Fruit fly (Drosophila melanogaster) whole organism, wandering third instar larva: ENCODE results near the gene CG46522.
"Not testable (repeated sequence)": the region's sequence is repeated elsewhere in the genome, so short reads cannot be mapped to it uniquely, and the experiment has no call there.

Source experiments
- Abd-B ChIP-seq: fragments of >200 bp; optimal IDR thresholded peaks from 2 replicates; lab custom pipeline; 2017; ENCODE audit warnings: missing biosample characterization, missing genetic modification characterization
- CG32264 ChIP-seq: fragments of 200-800 bp; sonication (Bioruptor generic); optimal IDR thresholded peaks from 2 replicates; lab custom pipeline; 2016; ENCODE audit warnings: missing biosample characterization, missing genetic modification characterization
- HLH106 ChIP-seq: fragments of 200-800 bp; optimal IDR thresholded peaks from 3 replicates; lab custom pipeline; 2019; ENCODE audit warnings: missing biosample characterization, mild to moderate bottlenecking, missing genetic modification characterization, moderate library complexity
- Hnf4 ChIP-seq: fragments of 200-800 bp; sonication (Bioruptor generic); optimal IDR thresholded peaks from 2 replicates; lab custom pipeline; 2016; ENCODE audit warnings: missing biosample characterization, mild to moderate bottlenecking, missing genetic modification characterization
- Hr83 ChIP-seq: fragments of 200-300 bp; sonication (Bioruptor generic); optimal IDR thresholded peaks from 2 replicates; lab custom pipeline; 2016; ENCODE audit warnings: missing biosample characterization, mild to moderate bottlenecking, missing genetic modification characterization, moderate library complexity; ENCODE audit not compliant: poor library complexity, severe bottlenecking
- N ChIP-seq: fragments of >200 bp; optimal IDR thresholded peaks from 2 replicates; lab custom pipeline; 2018; ENCODE audit warnings: missing biosample characterization, missing external identifiers, missing genetic modification characterization
- OdsH ChIP-seq: fragments of 200-800 bp; sonication (Bioruptor generic); optimal IDR thresholded peaks from 2 replicates; lab custom pipeline; 2016; ENCODE audit warnings: missing biosample characterization, mild to moderate bottlenecking, missing genetic modification characterization
- Rel ChIP-seq, 2 experiments: fragments of 200-800 bp; sonication (Bioruptor generic) in 1 of 2; optimal IDR thresholded peaks; 2 replicates in 1 of 2; 3 replicates in 1 of 2; lab custom pipeline; 2016 to 2019; ENCODE audit warnings: mild to moderate bottlenecking in 2 of 2, missing biosample characterization in 2 of 2, missing genetic modification characterization in 2 of 2, moderate library complexity in 1 of 2
- Vsx2 ChIP-seq: fragments of 200-300, 225-300 bp; sonication (Bioruptor generic); optimal IDR thresholded peaks from 2 replicates; lab custom pipeline; 2018; ENCODE audit warnings: missing biosample characterization, missing genetic modification characterization; ENCODE audit not compliant: partially characterized antibody
- br ChIP-seq: fragments of 200-800 bp; sonication (Bioruptor generic); optimal IDR thresholded peaks from 2 replicates; lab custom pipeline; 2016; ENCODE audit warnings: missing biosample characterization, missing genetic modification characterization
- brk ChIP-seq: fragments of 200-800 bp; sonication (Bioruptor generic); optimal IDR thresholded peaks from 2 replicates; lab custom pipeline; 2016; ENCODE audit warnings: missing biosample characterization, mild to moderate bottlenecking, missing genetic modification characterization
- dl ChIP-seq, 2 experiments: fragments of 175-275, 200-275 bp in 1 of 2; fragments of 200-275 bp in 1 of 2; sonication (Bioruptor generic); optimal IDR thresholded peaks; lab custom pipeline; 2018; ENCODE audit warnings: mild to moderate bottlenecking in 2 of 2, missing biosample characterization in 2 of 2, missing genetic modification characterization in 2 of 2, moderate library complexity in 2 of 2; ENCODE audit not compliant: partially characterized antibody in 2 of 2, insufficient read depth in 1 of 2
- dmrt93B ChIP-seq: fragments of 200-800 bp; sonication (Bioruptor generic); optimal IDR thresholded peaks from 2 replicates; lab custom pipeline; 2018; ENCODE audit warnings: missing biosample characterization, mild to moderate bottlenecking, missing genetic modification characterization
- dsf ChIP-seq: sonication (Bioruptor generic); optimal IDR thresholded peaks from 2 replicates; lab custom pipeline; 2016; ENCODE audit warnings: missing biosample characterization, missing genetic modification characterization, borderline replicate concordance
- ey ChIP-seq: fragments of 200-800 bp; sonication (Bioruptor generic); optimal IDR thresholded peaks from 2 replicates; lab custom pipeline; 2016; ENCODE audit warnings: missing biosample characterization, missing genetic modification characterization
- h ChIP-seq: fragments of 200-800 bp; sonication (Bioruptor generic); optimal IDR thresholded peaks from 3 replicates; lab custom pipeline; 2016; ENCODE audit warnings: missing biosample characterization, mild to moderate bottlenecking, missing genetic modification characterization
- jim ChIP-seq: fragments of 175-275, 200-325 bp; sonication (Bioruptor generic); optimal IDR thresholded peaks from 2 replicates; lab custom pipeline; 2016; ENCODE audit warnings: missing biosample characterization, mild to moderate bottlenecking, missing genetic modification characterization
- lola ChIP-seq: fragments of >200 bp; optimal IDR thresholded peaks from 2 replicates; lab custom pipeline; 2017; ENCODE audit warnings: missing biosample characterization, missing genetic modification characterization
- pan ChIP-seq: fragments of >200 bp; optimal IDR thresholded peaks from 2 replicates; lab custom pipeline; 2017
- psq ChIP-seq: fragments of 200-800 bp; sonication (Bioruptor generic); optimal IDR thresholded peaks from 3 replicates; lab custom pipeline; 2017; ENCODE audit warnings: missing biosample characterization, mild to moderate bottlenecking, missing genetic modification characterization, moderate library complexity
- tai ChIP-seq: sonication (Bioruptor generic); optimal IDR thresholded peaks from 2 replicates; lab custom pipeline; 2016; ENCODE audit warnings: missing biosample characterization, missing genetic modification characterization

The CG46522 gene

DNA sequence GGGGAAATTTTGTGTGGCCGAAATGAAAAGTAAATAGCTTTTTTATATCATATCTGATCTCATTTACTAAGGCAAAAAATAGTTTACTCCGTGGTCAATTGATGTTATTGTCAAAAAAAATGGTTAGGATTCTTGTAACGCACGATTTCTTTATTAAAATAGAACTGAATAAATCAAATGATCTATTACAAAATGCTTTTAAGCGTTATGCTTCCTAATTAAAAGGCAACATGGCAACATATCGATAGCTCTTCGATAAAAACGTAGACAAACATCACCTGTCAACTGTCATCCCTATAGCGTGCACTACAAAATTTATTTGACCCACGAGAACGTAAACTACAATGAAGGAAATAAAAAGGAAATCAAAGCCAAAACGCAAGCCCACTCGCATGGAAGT lies at the start of gene CG46522:
TSS of gene CG46522 (plus strand) at position 301 of the 400 bp plus-strand sequence.
- TF ChIP-seq br (GFP tag; lab: Kevin White, UChicago); N (GFP tag; lab: Kevin White, UChicago); dmrt93B: not testable (repeated sequence)

DNA sequence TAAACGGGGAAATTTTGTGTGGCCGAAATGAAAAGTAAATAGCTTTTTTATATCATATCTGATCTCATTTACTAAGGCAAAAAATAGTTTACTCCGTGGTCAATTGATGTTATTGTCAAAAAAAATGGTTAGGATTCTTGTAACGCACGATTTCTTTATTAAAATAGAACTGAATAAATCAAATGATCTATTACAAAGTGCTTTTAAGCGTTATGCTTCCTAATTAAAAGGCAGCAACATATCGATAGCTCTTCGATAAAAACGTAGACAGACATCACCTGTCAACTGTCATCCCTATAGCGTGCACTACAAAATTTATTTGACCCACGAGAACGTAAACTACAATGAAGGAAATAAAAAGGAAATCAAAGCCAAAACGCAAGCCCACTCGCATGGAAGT lies 49.5 kb upstream of the CG46522 start, which contains the start of gene CG46514:
TSS of gene CG46514 (plus strand) at position 301 of the 400 bp plus-strand sequence.
- not testable (repeated sequence) for TF ChIP-seq Vsx2, psq, br (GFP tag; lab: Kevin White, UChicago)

DNA sequence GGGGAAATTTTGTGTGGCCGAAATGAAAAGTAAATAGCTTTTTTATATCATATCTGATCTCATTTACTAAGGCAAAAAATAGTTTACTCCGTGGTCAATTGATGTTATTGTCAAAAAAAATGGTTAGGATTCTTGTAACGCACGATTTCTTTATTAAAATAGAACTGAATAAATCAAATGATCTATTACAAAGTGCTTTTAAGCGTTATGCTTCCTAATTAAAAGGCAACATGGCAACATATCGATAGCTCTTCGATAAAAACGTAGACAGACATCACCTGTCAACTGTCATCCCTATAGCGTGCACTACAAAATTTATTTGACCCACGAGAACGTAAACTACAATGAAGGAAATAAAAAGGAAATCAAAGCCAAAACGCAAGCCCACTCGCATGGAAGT lies 44.5 kb upstream of the CG46522 start, which contains the start of gene CG46515:
TSS of gene CG46515 (plus strand) at position 301 of the 400 bp plus-strand sequence.
- TF ChIP-seq Abd-B; Hnf4 (GFP tag; lab: Kevin White, UChicago); lola (GFP tag; lab: Kevin White, UChicago): not testable (repeated sequence)

DNA sequence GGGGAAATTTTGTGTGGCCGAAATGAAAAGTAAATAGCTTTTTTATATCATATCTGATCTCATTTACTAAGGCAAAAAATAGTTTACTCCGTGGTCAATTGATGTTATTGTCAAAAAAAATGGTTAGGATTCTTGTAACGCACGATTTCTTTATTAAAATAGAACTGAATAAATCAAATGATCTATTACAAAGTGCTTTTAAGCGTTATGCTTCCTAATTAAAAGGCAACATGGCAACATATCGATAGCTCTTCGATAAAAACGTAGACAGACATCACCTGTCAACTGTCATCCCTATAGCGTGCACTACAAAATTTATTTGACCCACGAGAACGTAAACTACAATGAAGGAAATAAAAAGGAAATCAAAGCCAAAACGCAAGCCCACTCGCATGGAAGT lies 34.4 kb upstream of the CG46522 start, which contains the start of gene CG46516:
TSS of gene CG46516 (plus strand) at position 301 of the 400 bp plus-strand sequence.
- not testable (repeated sequence) for TF ChIP-seq pan (lab: Kevin White, UChicago); brk; dl (GFP tag; optimal IDR thresholded peaks at IDR 0.05; lab: Kevin White, UChicago; ENCODE audit: insufficient read depth in 1 of 2, partially characterized antibody in 2 of 2)

DNA sequence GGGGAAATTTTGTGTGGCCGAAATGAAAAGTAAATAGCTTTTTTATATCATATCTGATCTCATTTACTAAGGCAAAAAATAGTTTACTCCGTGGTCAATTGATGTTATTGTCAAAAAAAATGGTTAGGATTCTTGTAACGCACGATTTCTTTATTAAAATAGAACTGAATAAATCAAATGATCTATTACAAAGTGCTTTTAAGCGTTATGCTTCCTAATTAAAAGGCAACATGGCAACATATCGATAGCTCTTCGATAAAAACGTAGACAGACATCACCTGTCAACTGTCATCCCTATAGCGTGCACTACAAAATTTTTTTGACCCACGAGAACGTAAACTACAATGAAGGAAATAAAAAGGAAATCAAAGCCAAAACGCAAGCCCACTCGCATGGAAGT lies 29.3 kb upstream of the CG46522 start, which contains the start of gene CG46517:
TSS of gene CG46517 (plus strand) at position 301 of the 400 bp plus-strand sequence.
- not testable (repeated sequence) for TF ChIP-seq N (GFP tag; lab: Kevin White, UChicago); jim (GFP tag; lab: Kevin White, UChicago); HLH106 (tag; lab: Kevin White, UChicago)

DNA sequence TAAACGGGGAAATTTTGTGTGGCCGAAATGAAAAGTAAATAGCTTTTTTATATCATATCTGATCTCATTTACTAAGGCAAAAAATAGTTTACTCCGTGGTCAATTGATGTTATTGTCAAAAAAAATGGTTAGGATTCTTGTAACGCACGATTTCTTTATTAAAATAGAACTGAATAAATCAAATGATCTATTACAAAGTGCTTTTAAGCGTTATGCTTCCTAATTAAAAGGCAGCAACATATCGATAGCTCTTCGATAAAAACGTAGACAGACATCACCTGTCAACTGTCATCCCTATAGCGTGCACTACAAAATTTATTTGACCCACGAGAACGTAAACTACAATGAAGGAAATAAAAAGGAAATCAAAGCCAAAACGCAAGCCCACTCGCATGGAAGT lies 20.1 kb upstream of the CG46522 start, which contains the start of gene CG46518:
TSS of gene CG46518 (plus strand) at position 301 of the 400 bp plus-strand sequence.
- not testable (repeated sequence) for TF ChIP-seq CG32264 (GFP tag; lab: Kevin White, UChicago); pan (lab: Kevin White, UChicago); ey
- TF ChIP-seq, all 38 proteins: peak for 0; not testable (repeated sequence) for 38

DNA sequence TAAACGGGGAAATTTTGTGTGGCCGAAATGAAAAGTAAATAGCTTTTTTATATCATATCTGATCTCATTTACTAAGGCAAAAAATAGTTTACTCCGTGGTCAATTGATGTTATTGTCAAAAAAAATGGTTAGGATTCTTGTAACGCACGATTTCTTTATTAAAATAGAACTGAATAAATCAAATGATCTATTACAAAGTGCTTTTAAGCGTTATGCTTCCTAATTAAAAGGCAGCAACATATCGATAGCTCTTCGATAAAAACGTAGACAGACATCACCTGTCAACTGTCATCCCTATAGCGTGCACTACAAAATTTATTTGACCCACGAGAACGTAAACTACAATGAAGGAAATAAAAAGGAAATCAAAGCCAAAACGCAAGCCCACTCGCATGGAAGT lies 15.1 kb upstream of the CG46522 start, which contains the start of gene CG46519:
TSS of gene CG46519 (plus strand) at position 301 of the 400 bp plus-strand sequence.
- not testable (repeated sequence) for TF ChIP-seq dsf, tai, jim (GFP tag; lab: Kevin White, UChicago)

DNA sequence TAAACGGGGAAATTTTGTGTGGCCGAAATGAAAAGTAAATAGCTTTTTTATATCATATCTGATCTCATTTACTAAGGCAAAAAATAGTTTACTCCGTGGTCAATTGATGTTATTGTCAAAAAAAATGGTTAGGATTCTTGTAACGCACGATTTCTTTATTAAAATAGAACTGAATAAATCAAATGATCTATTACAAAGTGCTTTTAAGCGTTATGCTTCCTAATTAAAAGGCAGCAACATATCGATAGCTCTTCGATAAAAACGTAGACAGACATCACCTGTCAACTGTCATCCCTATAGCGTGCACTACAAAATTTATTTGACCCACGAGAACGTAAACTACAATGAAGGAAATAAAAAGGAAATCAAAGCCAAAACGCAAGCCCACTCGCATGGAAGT lies 10.1 kb upstream of the CG46522 start, which contains the start of gene CG46520:
TSS of gene CG46520 (plus strand) at position 301 of the 400 bp plus-strand sequence.
- not testable (repeated sequence) for TF ChIP-seq OdsH (GFP tag; lab: Kevin White, UChicago); h; Hr83 (GFP tag; lab: Kevin White, UChicago)

DNA sequence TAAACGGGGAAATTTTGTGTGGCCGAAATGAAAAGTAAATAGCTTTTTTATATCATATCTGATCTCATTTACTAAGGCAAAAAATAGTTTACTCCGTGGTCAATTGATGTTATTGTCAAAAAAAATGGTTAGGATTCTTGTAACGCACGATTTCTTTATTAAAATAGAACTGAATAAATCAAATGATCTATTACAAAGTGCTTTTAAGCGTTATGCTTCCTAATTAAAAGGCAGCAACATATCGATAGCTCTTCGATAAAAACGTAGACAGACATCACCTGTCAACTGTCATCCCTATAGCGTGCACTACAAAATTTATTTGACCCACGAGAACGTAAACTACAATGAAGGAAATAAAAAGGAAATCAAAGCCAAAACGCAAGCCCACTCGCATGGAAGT lies 5.1 kb upstream of the CG46522 start, which contains the start of gene CG46521:
TSS of gene CG46521 (plus strand) at position 301 of the 400 bp plus-strand sequence.
- TF ChIP-seq Rel (GFP tag; optimal IDR thresholded peaks at IDR 0.05; lab: Kevin White, UChicago); Rel (tag; optimal IDR thresholded peaks at IDR 0.05; lab: Kevin White, UChicago); ey; pan (lab: Kevin White, UChicago): not testable (repeated sequence)
